Fruit fly (Drosophila melanogaster) whole organism, wandering third instar larva: ENCODE data around the gene ClpP.
A peak's percentile ranks its signal among the peaks of the same experiment; 100 is the strongest.

ENCODE experiments used
- Abd-B ChIP-seq: fragments of >200 bp; optimal IDR thresholded peaks from 2 replicates; lab custom pipeline; 2017; ENCODE audit warnings: missing biosample characterization, missing genetic modification characterization
- CG32264 ChIP-seq: fragments of 200-800 bp; sonication (Bioruptor generic); optimal IDR thresholded peaks from 2 replicates; lab custom pipeline; 2016; ENCODE audit warnings: missing biosample characterization, missing genetic modification characterization
- GATAd ChIP-seq: sonication (Bioruptor generic); optimal IDR thresholded peaks from 2 replicates; lab custom pipeline; 2016; ENCODE audit warnings: missing biosample characterization, missing genetic modification characterization
- HLH106 ChIP-seq: fragments of 200-800 bp; optimal IDR thresholded peaks from 3 replicates; lab custom pipeline; 2019; ENCODE audit warnings: missing biosample characterization, mild to moderate bottlenecking, missing genetic modification characterization, moderate library complexity
- Hnf4 ChIP-seq: fragments of 200-800 bp; sonication (Bioruptor generic); optimal IDR thresholded peaks from 2 replicates; lab custom pipeline; 2016; ENCODE audit warnings: missing biosample characterization, mild to moderate bottlenecking, missing genetic modification characterization
- Hr83 ChIP-seq: fragments of 200-300 bp; sonication (Bioruptor generic); optimal IDR thresholded peaks from 2 replicates; lab custom pipeline; 2016; ENCODE audit warnings: missing biosample characterization, mild to moderate bottlenecking, missing genetic modification characterization, moderate library complexity; ENCODE audit not compliant: poor library complexity, severe bottlenecking
- Jra ChIP-seq: sonication (Bioruptor generic); optimal IDR thresholded peaks from 2 replicates; lab custom pipeline; 2016; ENCODE audit warnings: missing biosample characterization, missing genetic modification characterization
- Myc ChIP-seq: fragments of >200 bp; optimal IDR thresholded peaks from 2 replicates; lab custom pipeline; 2017
- Rel ChIP-seq, 2 experiments: fragments of 200-800 bp; sonication (Bioruptor generic) in 1 of 2; optimal IDR thresholded peaks; 2 replicates in 1 of 2; 3 replicates in 1 of 2; lab custom pipeline; 2016 to 2019; ENCODE audit warnings: mild to moderate bottlenecking in 2 of 2, missing biosample characterization in 2 of 2, missing genetic modification characterization in 2 of 2, moderate library complexity in 1 of 2
- Sp1 ChIP-seq: fragments of 200-800 bp; sonication (Bioruptor generic); optimal IDR thresholded peaks from 3 replicates; lab custom pipeline; 2019; ENCODE audit warnings: missing biosample characterization, mild to moderate bottlenecking, missing genetic modification characterization, moderate library complexity
- Vsx2 ChIP-seq: fragments of 200-300, 225-300 bp; sonication (Bioruptor generic); optimal IDR thresholded peaks from 2 replicates; lab custom pipeline; 2018; ENCODE audit warnings: missing biosample characterization, missing genetic modification characterization; ENCODE audit not compliant: partially characterized antibody
- br ChIP-seq: fragments of 200-800 bp; sonication (Bioruptor generic); optimal IDR thresholded peaks from 2 replicates; lab custom pipeline; 2016; ENCODE audit warnings: missing biosample characterization, missing genetic modification characterization
- brk ChIP-seq: fragments of 200-800 bp; sonication (Bioruptor generic); optimal IDR thresholded peaks from 2 replicates; lab custom pipeline; 2016; ENCODE audit warnings: missing biosample characterization, mild to moderate bottlenecking, missing genetic modification characterization
- dl ChIP-seq, 2 experiments: fragments of 175-275, 200-275 bp in 1 of 2; fragments of 200-275 bp in 1 of 2; sonication (Bioruptor generic); optimal IDR thresholded peaks; lab custom pipeline; 2018; ENCODE audit warnings: mild to moderate bottlenecking in 2 of 2, missing biosample characterization in 2 of 2, missing genetic modification characterization in 2 of 2, moderate library complexity in 2 of 2; ENCODE audit not compliant: partially characterized antibody in 2 of 2, insufficient read depth in 1 of 2
- dmrt93B ChIP-seq: fragments of 200-800 bp; sonication (Bioruptor generic); optimal IDR thresholded peaks from 2 replicates; lab custom pipeline; 2018; ENCODE audit warnings: missing biosample characterization, mild to moderate bottlenecking, missing genetic modification characterization
- dsf ChIP-seq: sonication (Bioruptor generic); optimal IDR thresholded peaks from 2 replicates; lab custom pipeline; 2016; ENCODE audit warnings: missing biosample characterization, missing genetic modification characterization, borderline replicate concordance
- ey ChIP-seq: fragments of 200-800 bp; sonication (Bioruptor generic); optimal IDR thresholded peaks from 2 replicates; lab custom pipeline; 2016; ENCODE audit warnings: missing biosample characterization, missing genetic modification characterization
- fru ChIP-seq: fragments of 200-800 bp; sonication (Bioruptor generic); optimal IDR thresholded peaks from 3 replicates; lab custom pipeline; 2016; ENCODE audit warnings: missing biosample characterization, mild to moderate bottlenecking, missing genetic modification characterization
- h ChIP-seq: fragments of 200-800 bp; sonication (Bioruptor generic); optimal IDR thresholded peaks from 3 replicates; lab custom pipeline; 2016; ENCODE audit warnings: missing biosample characterization, mild to moderate bottlenecking, missing genetic modification characterization
- jim ChIP-seq: fragments of 175-275, 200-325 bp; sonication (Bioruptor generic); optimal IDR thresholded peaks from 2 replicates; lab custom pipeline; 2016; ENCODE audit warnings: missing biosample characterization, mild to moderate bottlenecking, missing genetic modification characterization
- lola ChIP-seq: fragments of >200 bp; optimal IDR thresholded peaks from 2 replicates; lab custom pipeline; 2017; ENCODE audit warnings: missing biosample characterization, missing genetic modification characterization
- pan ChIP-seq: fragments of >200 bp; optimal IDR thresholded peaks from 2 replicates; lab custom pipeline; 2017
- psq ChIP-seq: fragments of 200-800 bp; sonication (Bioruptor generic); optimal IDR thresholded peaks from 3 replicates; lab custom pipeline; 2017; ENCODE audit warnings: missing biosample characterization, mild to moderate bottlenecking, missing genetic modification characterization, moderate library complexity
- rgr ChIP-seq: fragments of 200-800 bp; sonication (Bioruptor generic); optimal IDR thresholded peaks from 3 replicates; lab custom pipeline; 2016; ENCODE audit warnings: missing biosample characterization, mild to moderate bottlenecking, missing genetic modification characterization
- sage ChIP-seq: fragments of 200-800 bp; sonication (Bioruptor generic); optimal IDR thresholded peaks from 2 replicates; lab custom pipeline; 2016; ENCODE audit warnings: missing biosample characterization, mild to moderate bottlenecking, missing genetic modification characterization
- woc ChIP-seq: sonication (Bioruptor generic); optimal IDR thresholded peaks from 2 replicates; lab custom pipeline; 2016; ENCODE audit warnings: missing biosample characterization, mild to moderate bottlenecking, missing genetic modification characterization

ClpP gene

dm6 chr2L:10344029-10344606, 12.5 kb upstream of the ClpP start, which contains the start of gene Frmd5:
Gene Frmd5, plus strand, starts transcription at chr2L:10344442.
- TF ChIP-seq Hr83 (GFP tag; lab: Kevin White, UChicago) (no peak), rgr (GFP tag; lab: Kevin White, UChicago) (no peak), dsf (no peak), Sp1 (no peak), HLH106 (tag; lab: Kevin White, UChicago) (no peak)

- no peak for TF ChIP-seq Myc (lab: Kevin White, UChicago)
Observed at dm6 chr2L:10351130-10351529, 5.5 kb upstream of the ClpP start.

dm6 chr2L:10353871-10354270, 2.7 kb upstream of the ClpP start, which contains the start of gene CG34367:
Gene CG34367, minus strand, starts transcription at chr2L:10353905.
- TF ChIP-seq pan (lab: Kevin White, UChicago) (no peak), dsf (no peak), psq (GFP tag; lab: Kevin White, UChicago) (no peak), Vsx2 (GFP tag; lab: Kevin White, UChicago) (no peak), lola (GFP tag; lab: Kevin White, UChicago) (no peak), br (GFP tag; lab: Kevin White, UChicago) (no peak), dmrt93B (GFP tag; lab: Kevin White, UChicago) (no peak), h (GFP tag; lab: Kevin White, UChicago) (no peak), Abd-B (GFP tag; lab: Kevin White, UChicago) (no peak), Jra (no peak), HLH106 (tag; lab: Kevin White, UChicago) (no peak)

- peak; percentile 11 for TF ChIP-seq HLH106 (tag; lab: Kevin White, UChicago)
- no peak for TF ChIP-seq Myc (lab: Kevin White, UChicago)
- peak; percentile 22 for TF ChIP-seq woc
- TF ChIP-seq pan (lab: Kevin White, UChicago): no peak
- TF ChIP-seq Rel (GFP tag; optimal IDR thresholded peaks at IDR 0.05; lab: Kevin White, UChicago): no peak
- TF ChIP-seq Rel (tag; optimal IDR thresholded peaks at IDR 0.05; lab: Kevin White, UChicago): peak; percentile 36
Observed at dm6 chr2L:10362408-10363067, 5.9 kb downstream of the ClpP start, which contains the start of the genes Cand1 and pim. Gene Cand1, minus strand, starts transcription at chr2L:10362707. Gene pim, plus strand, starts transcription at chr2L:10362989.

dm6 chr2L:10364229-10364628, 7.6 kb downstream of the ClpP start, which contains the start of gene lft:
Gene lft, plus strand, starts transcription at chr2L:10364471.
- TF ChIP-seq dl (GFP tag; optimal IDR thresholded peaks at IDR 0.05; lab: Kevin White, UChicago; ENCODE audit: insufficient read depth in 1 of 2, partially characterized antibody in 2 of 2) (no peak), lola (GFP tag; lab: Kevin White, UChicago) (no peak), Rel (GFP tag; optimal IDR thresholded peaks at IDR 0.05; lab: Kevin White, UChicago) (no peak), Rel (tag; optimal IDR thresholded peaks at IDR 0.05; lab: Kevin White, UChicago) (no peak), h (GFP tag; lab: Kevin White, UChicago) (no peak), woc (peak; percentile 60), CG32264 (GFP tag; lab: Kevin White, UChicago) (no peak), dmrt93B (GFP tag; lab: Kevin White, UChicago) (no peak), Myc (lab: Kevin White, UChicago) (peak; percentile 69), fru (GFP tag; lab: Kevin White, UChicago) (peak; percentile 85), Jra (no peak), sage (GFP tag; lab: Kevin White, UChicago) (no peak)

- no peak for TF ChIP-seq Hnf4 (GFP tag; lab: Kevin White, UChicago)
- peak; percentile 30 for TF ChIP-seq Sp1
- peak; percentile 64 for TF ChIP-seq woc
- no peak for TF ChIP-seq jim (GFP tag; lab: Kevin White, UChicago)
- TF ChIP-seq HLH106 (tag; lab: Kevin White, UChicago): no peak
Observed at dm6 chr2L:10366525-10366924, 9.9 kb downstream of the ClpP start, which contains the start of gene CG5056. Gene CG5056, plus strand, starts transcription at chr2L:10366692.

- TF ChIP-seq GATAd (no peak), dl (GFP tag; optimal IDR thresholded peaks at IDR 0.05; lab: Kevin White, UChicago; ENCODE audit: insufficient read depth in 1 of 2, partially characterized antibody in 2 of 2) (no peak), ey (GFP tag; lab: Kevin White, UChicago) (no peak), h (GFP tag; lab: Kevin White, UChicago) (no peak), sage (GFP tag; lab: Kevin White, UChicago) (no peak), brk (GFP tag; lab: Kevin White, UChicago) (no peak)
- TF ChIP-seq, all 38 proteins: peak for 0
Observed at dm6 chr2L:10372297-10372696, 15.7 kb downstream of the ClpP start.
